Worm (Caenorhabditis elegans) whole organism, young adult: ENCODE results near the gene C44C10.15.

ENCODE experiments used
- ama-1 ChIP-seq, 3 experiments: fragments of 150-350 bp in 1 of 3; sonication (generic microtip) in 2 of 3; optimal IDR thresholded peaks; 2 replicates each; lab custom pipeline; 2014 to 2018; ENCODE audit warnings: missing biosample characterization in 2 of 3, missing genetic modification characterization in 2 of 3, missing genetic modification reagents in 2 of 3
- chd-7 ChIP-seq: sonication (generic microtip); optimal IDR thresholded peaks from 2 replicates; lab custom pipeline; 2016; ENCODE audit warnings: mild to moderate bottlenecking, missing genetic modification characterization, moderate library complexity, missing compliant biosample characterization
- rec-8 ChIP-seq, 2 experiments: sonication (generic microtip); optimal IDR thresholded peaks; 2 replicates each; lab custom pipeline; 2016; ENCODE audit warnings: mild to moderate bottlenecking in 2 of 2, missing genetic modification characterization in 2 of 2, missing genetic modification reagents in 2 of 2, missing genotype in 2 of 2, missing biosample characterization in 1 of 2, missing compliant biosample characterization in 1 of 2, moderate library complexity in 1 of 2

ce11 chrX:11662557-11662956, 37.6 kb downstream of the C44C10.15 start:
- no peak for TF ChIP-seq chd-7 (tag; lab: Kevin White, UChicago)
- TF ChIP-seq ama-1 (optimal IDR thresholded peaks at IDR 0.05; lab: Kevin White, UChicago) = no peak
- TF ChIP-seq ama-1 (GFP tag; optimal IDR thresholded peaks at IDR 0.05; lab: Kevin White, UChicago) = no peak
- TF ChIP-seq rec-8 (tag; optimal IDR thresholded peaks at IDR 0.05; lab: Kevin White, UChicago) = no peak
